Fruit fly (Drosophila melanogaster) whole organism, adult: ENCODE data around the gene Nrx-IV.
A peak's percentile ranks its signal among the peaks of the same experiment; 100 is the strongest.

Source experiments
- CG11617 ChIP-seq: fragments of 200-800 bp; sonication (Bioruptor generic); optimal IDR thresholded peaks from 2 replicates; lab custom pipeline; 2017; ENCODE audit warnings: mild to moderate bottlenecking, missing biosample characterization, missing genetic modification reagents, missing genetic modification characterization
- CG12768 ChIP-seq: fragments of 200-800 bp; sonication (Bioruptor generic); optimal IDR thresholded peaks from 2 replicates; lab custom pipeline; 2017; ENCODE audit warnings: missing biosample characterization, missing genetic modification characterization, mild to moderate bottlenecking, moderate library complexity, missing genetic modification reagents
- CG14711 ChIP-seq: fragments of 200-800 bp; sonication (Bioruptor generic); optimal IDR thresholded peaks from 2 replicates; lab custom pipeline; 2018; ENCODE audit warnings: missing biosample characterization, mild to moderate bottlenecking, missing genetic modification characterization, moderate library complexity
- CG1620 ChIP-seq: fragments of 200-800 bp; sonication (Bioruptor generic); optimal IDR thresholded peaks from 2 replicates; lab custom pipeline; 2016; ENCODE audit warnings: missing biosample characterization, missing genetic modification characterization
- CG33017 ChIP-seq: fragments of 200-800 bp; sonication (Bioruptor generic); optimal IDR thresholded peaks from 2 replicates; lab custom pipeline; 2018; ENCODE audit warnings: missing biosample characterization, mild to moderate bottlenecking, missing genetic modification characterization, moderate library complexity
- CG5204 ChIP-seq: fragments of 200-800 bp; sonication (Bioruptor generic); optimal IDR thresholded peaks from 2 replicates; lab custom pipeline; 2016; ENCODE audit warnings: missing biosample characterization, missing genetic modification characterization
- CG7045 ChIP-seq: fragments of 200-800 bp; sonication (Bioruptor generic); optimal IDR thresholded peaks from 2 replicates; lab custom pipeline; 2017; ENCODE audit warnings: missing biosample characterization, mild to moderate bottlenecking, missing genetic modification characterization
- CG7101 ChIP-seq: fragments of 200-800 bp; sonication (Bioruptor generic); optimal IDR thresholded peaks from 2 replicates; lab custom pipeline; 2018; ENCODE audit warnings: missing biosample characterization, mild to moderate bottlenecking, missing genetic modification characterization, moderate library complexity
- Clk ChIP-seq: fragments of 200-800 bp; sonication (Bioruptor generic); optimal IDR thresholded peaks from 2 replicates; lab custom pipeline; 2017; ENCODE audit warnings: missing biosample characterization, missing genetic modification characterization
- Crg-1 ChIP-seq: fragments of 200-800 bp; sonication (Bioruptor generic); optimal IDR thresholded peaks from 2 replicates; lab custom pipeline; 2016; ENCODE audit warnings: missing biosample characterization, missing genetic modification characterization
- Hr96 ChIP-seq: fragments of 200-800 bp; sonication (Bioruptor generic); optimal IDR thresholded peaks from 2 replicates; lab custom pipeline; 2016; ENCODE audit warnings: missing biosample characterization, missing genetic modification characterization
- Mnt ChIP-seq: fragments of 200-800 bp; sonication (Bioruptor generic); optimal IDR thresholded peaks from 2 replicates; lab custom pipeline; 2016; ENCODE audit warnings: missing biosample characterization, mild to moderate bottlenecking, missing genetic modification characterization
- bab1 ChIP-seq: fragments of 200-800 bp; sonication (Bioruptor generic); optimal IDR thresholded peaks from 3 replicates; lab custom pipeline; 2019; ENCODE audit warnings: missing biosample characterization, mild to moderate bottlenecking, missing genetic modification characterization, moderate library complexity
- cic ChIP-seq: fragments of 200-800 bp; sonication (Bioruptor generic); optimal IDR thresholded peaks from 2 replicates; lab custom pipeline; 2017; ENCODE audit warnings: missing biosample characterization, mild to moderate bottlenecking, missing genetic modification characterization, moderate library complexity
- cnc ChIP-seq, 2 experiments: fragments of >200 bp; optimal IDR thresholded peaks; 2 replicates each; lab custom pipeline; 2017
- kay ChIP-seq: fragments of 200-800 bp; sonication (Bioruptor generic); peaks from one replicate; lab custom pipeline; 2016; ENCODE audit warnings: missing biosample characterization, missing genetic modification characterization, borderline replicate concordance
- ovo ChIP-seq: fragments of 200-800 bp; sonication (Bioruptor generic); optimal IDR thresholded peaks from 2 replicates; lab custom pipeline; 2016; ENCODE audit warnings: missing biosample characterization, missing genetic modification characterization
- pad ChIP-seq: fragments of 200-800 bp; sonication (Bioruptor generic); optimal IDR thresholded peaks from 3 replicates; lab custom pipeline; 2017; ENCODE audit warnings: missing biosample characterization, missing genetic modification characterization, mild to moderate bottlenecking, moderate library complexity, missing genetic modification reagents
- tj ChIP-seq: fragments of 200-800 bp; sonication (Bioruptor generic); optimal IDR thresholded peaks from 3 replicates; lab custom pipeline; 2017; ENCODE audit warnings: missing biosample characterization, mild to moderate bottlenecking, missing genetic modification characterization, moderate library complexity
- toe ChIP-seq: fragments of 200-800 bp; sonication (Bioruptor generic); optimal IDR thresholded peaks from 2 replicates; lab custom pipeline; 2016; ENCODE audit warnings: missing biosample characterization, missing genetic modification characterization

The Nrx-IV gene

DNA sequence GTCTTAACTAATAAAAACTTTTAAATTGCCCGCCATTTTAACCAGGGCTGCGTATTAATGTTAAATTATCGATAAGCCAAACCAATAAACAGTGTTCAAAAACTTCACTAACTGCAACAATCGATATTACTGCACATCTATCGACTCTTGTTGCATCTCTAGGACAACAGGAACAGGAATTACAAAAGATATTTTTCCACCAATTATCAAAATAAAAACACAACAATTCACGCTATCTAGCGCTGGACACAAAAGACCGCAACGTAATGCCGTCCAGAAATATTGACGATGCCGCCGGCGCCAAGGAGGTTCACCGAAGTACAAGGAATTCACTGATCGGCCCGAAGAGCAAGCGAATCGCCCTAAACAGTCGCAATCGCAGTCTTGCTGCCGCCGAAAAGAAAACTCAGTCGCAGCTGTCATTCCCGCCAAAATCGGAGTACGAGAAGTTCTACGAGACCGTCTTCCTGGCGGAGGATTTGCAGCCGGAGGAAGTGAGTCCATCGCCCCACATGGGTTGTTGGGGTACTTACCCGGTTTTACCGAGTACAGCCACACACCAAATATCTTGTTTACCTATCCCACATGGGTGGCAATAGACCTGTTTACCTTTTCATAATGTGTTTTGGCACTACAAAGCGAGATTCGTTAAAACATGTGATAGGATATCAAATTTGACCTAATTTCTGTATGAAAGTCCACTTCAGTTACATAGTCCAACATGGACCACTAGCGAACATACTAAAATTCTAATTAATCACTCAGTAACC, 30.2 kb upstream of the Nrx-IV start, which contains the start of gene vers:
TSS of gene vers (plus strand) at position 136 of the 770 bp plus-strand sequence.
- TF ChIP-seq Crg-1 (no peak), ovo (GFP tag; lab: Kevin White, UChicago) (no peak), CG7045 (GFP tag; lab: Kevin White, UChicago) (no peak), pad (GFP tag; lab: Kevin White, UChicago) (peak; percentile 28), bab1 (peak; percentile 65), CG14711 (tag; lab: Kevin White, UChicago) (peak; percentile 40), kay (GFP tag; lab: Kevin White, UChicago) (no peak), Mnt (GFP tag; lab: Kevin White, UChicago) (peak; percentile 31), CG7101 (tag; lab: Kevin White, UChicago) (peak; percentile 41), CG5204 (GFP tag; lab: Kevin White, UChicago) (no peak), cic (no peak), CG11617 (GFP tag; lab: Kevin White, UChicago) (no peak), CG12768 (no peak), CG33017 (tag; lab: Kevin White, UChicago) (no peak)

DNA sequence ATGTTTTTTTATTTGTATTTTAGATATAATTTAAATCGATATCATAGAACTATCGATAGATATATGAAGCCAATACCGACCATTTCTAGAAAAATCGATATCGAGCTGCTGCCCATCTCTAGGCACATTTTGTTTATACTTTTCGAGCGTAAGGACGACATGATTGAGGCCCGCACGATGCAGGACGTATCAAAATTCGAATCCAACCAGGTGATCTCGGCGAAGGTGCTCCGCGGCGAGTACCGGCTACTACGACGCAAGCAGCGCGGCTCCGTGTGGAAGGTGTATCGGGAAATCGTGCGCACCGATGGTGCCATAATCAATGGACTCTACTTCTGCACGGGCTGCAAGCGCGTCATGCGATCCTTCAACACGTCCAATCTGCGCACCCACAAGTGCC, 28.2 kb upstream of the Nrx-IV start, which contains the start of gene ssp:
TSS of gene ssp (plus strand) at position 102 of the 400 bp plus-strand sequence.
- no peak for TF ChIP-seq pad (GFP tag; lab: Kevin White, UChicago)
- TF ChIP-seq Mnt (GFP tag; lab: Kevin White, UChicago): peak; percentile 1

DNA sequence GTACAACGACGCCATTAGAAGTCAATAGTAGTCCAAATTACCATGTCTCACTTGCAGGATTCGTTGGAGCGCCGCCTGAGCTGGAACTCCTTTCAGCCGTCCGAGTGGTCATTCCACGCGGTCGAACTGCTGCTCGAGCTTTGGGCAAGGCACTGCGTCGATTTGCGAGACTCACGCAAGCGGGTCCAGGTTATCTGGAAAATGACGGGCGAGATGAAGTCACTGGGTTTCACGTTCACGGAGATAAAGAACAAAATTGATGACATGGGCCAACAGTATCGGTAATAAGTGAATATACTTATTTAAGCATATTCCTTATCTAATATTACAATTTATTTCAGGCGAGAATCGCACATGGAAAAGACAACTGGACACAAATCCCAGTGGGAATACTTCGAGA, 27.7 kb upstream of the Nrx-IV start:
- TF ChIP-seq CG7101 (tag; lab: Kevin White, UChicago) (no peak), pad (GFP tag; lab: Kevin White, UChicago) (no peak), Mnt (GFP tag; lab: Kevin White, UChicago) (no peak), CG14711 (tag; lab: Kevin White, UChicago) (no peak), bab1 (no peak), cic (no peak), tj (GFP tag; lab: Kevin White, UChicago) (no peak), toe (GFP tag; lab: Kevin White, UChicago) (no peak), ovo (GFP tag; lab: Kevin White, UChicago) (no peak), CG7045 (GFP tag; lab: Kevin White, UChicago) (no peak), cnc (optimal IDR thresholded peaks at IDR 0.05; lab: Kevin White, UChicago) (no peak), CG1620 (GFP tag; lab: Kevin White, UChicago) (no peak), CG11617 (GFP tag; lab: Kevin White, UChicago) (no peak), Clk (GFP tag; lab: Kevin White, UChicago) (no peak), Hr96 (GFP tag; lab: Kevin White, UChicago) (no peak), Crg-1 (no peak), CG5204 (GFP tag; lab: Kevin White, UChicago) (no peak)

DNA sequence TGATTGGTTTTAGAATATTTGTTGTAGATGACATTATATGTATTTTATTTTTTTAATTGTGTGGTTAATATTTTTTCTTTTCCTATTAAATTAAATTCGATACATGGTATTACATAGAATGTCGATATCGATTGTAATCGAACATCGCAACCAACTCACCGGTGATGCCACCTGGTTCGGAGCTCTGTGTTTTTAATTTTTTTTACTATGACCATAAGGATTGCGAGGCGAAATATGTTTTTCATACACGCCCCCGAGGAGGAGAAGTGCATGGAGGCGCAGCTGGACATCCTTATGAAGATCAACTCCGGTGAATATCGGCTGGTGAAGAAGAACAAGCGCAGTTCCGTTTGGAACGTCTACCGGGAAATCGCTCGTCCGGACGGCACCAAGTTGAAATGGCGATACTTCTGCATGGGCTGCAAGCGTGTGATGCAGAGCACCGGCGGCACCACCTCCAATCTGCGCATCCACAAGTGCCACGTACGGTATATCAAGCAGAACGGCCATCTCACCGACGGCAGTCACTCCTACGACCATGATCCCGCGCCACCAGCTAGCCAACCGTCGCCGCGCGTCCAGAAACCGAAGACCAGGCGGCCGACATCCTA, 26.3 kb upstream of the Nrx-IV start, which contains the start of gene CG11560:
TSS of gene CG11560 (plus strand) at position 145 of the 611 bp plus-strand sequence.
- TF ChIP-seq CG14711 (tag; lab: Kevin White, UChicago) (peak; percentile 3), cnc (optimal IDR thresholded peaks at IDR 0.05; lab: Kevin White, UChicago) (no peak), bab1 (peak; percentile 25)

DNA sequence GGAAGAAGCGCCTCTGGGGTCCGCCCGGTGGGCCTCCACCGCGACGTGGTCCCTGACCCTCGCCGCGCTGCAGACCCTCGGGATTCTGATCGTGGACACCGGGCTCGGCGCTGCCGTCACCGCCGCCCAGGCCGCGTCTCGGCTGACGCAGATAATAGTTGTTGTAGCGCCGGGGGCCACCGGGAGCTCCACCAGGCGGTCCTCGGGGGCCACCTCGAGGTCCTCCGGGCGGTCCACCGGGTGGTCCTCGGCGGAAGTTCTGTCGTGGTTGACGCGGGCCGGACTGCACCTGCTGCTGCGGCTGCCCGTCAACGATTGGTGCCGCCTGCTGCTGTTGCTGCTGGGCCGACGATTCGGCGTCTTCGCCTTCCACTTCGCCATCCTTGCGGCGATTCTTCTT, 23.4 kb upstream of the Nrx-IV start:
- TF ChIP-seq tj (GFP tag; lab: Kevin White, UChicago) (no peak), CG33017 (tag; lab: Kevin White, UChicago) (no peak)

DNA sequence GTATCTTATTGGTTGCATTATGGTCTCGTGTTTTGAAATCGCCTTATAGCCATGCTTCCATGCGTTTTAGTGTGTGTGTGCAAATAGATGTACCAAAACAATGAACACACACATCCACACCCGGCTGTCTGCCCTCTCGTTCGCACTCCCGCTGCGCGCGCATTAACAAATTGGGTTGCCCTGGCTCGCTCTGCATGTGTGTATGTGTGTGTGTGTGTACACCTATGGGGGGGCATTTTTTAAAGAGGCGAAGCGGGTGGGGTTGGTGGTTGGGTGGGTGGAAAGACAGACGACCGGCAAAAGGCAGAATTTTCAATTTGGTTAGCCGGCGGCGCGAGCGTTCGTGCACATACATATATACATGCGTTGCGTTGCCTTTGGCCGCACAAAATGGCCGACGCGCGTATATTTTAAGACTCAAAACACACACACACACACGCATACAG, 22.2 kb upstream of the Nrx-IV start:
- TF ChIP-seq CG7101 (tag; lab: Kevin White, UChicago) (peak; percentile 50), Mnt (GFP tag; lab: Kevin White, UChicago) (peak; percentile 94), CG5204 (GFP tag; lab: Kevin White, UChicago) (no peak), CG14711 (tag; lab: Kevin White, UChicago) (peak; percentile 64), CG12768 (peak; percentile 87), CG7045 (GFP tag; lab: Kevin White, UChicago) (peak; percentile 20), Crg-1 (no peak), ovo (GFP tag; lab: Kevin White, UChicago) (no peak), bab1 (peak; percentile 31), tj (GFP tag; lab: Kevin White, UChicago) (peak; percentile 62), CG33017 (tag; lab: Kevin White, UChicago) (peak; percentile 18), Hr96 (GFP tag; lab: Kevin White, UChicago) (no peak), CG11617 (GFP tag; lab: Kevin White, UChicago) (no peak), pad (GFP tag; lab: Kevin White, UChicago) (peak; percentile 54), cic (peak; percentile 87), Clk (GFP tag; lab: Kevin White, UChicago) (no peak), kay (GFP tag; lab: Kevin White, UChicago) (no peak), cnc (optimal IDR thresholded peaks at IDR 0.05; lab: Kevin White, UChicago) (no peak)
